Worm (Caenorhabditis elegans): Measurements from ENCODE around the gene acr-17.
A peak's percentile ranks its signal among the peaks of the same experiment; 100 is the strongest.
"Not testable (repeated sequence)": the region's sequence is repeated elsewhere in the genome, so short reads cannot be mapped to it uniquely, and the experiment has no call there.

The acr-17 gene

ce11 chrV:2608352-2608751 is at the start of gene acr-17:
Gene acr-17 (plus strand): TSS chrV:2608652.
- TF ChIP-seq tbx-2 (tag; optimal IDR thresholded peaks at IDR 0.05) (no peak), ceh-19 (GFP tag; optimal IDR thresholded peaks at IDR 0.05) (no peak), pag-3 (tag; optimal IDR thresholded peaks at IDR 0.05; ENCODE audit: borderline replicate concordance) (no peak)

DNA sequence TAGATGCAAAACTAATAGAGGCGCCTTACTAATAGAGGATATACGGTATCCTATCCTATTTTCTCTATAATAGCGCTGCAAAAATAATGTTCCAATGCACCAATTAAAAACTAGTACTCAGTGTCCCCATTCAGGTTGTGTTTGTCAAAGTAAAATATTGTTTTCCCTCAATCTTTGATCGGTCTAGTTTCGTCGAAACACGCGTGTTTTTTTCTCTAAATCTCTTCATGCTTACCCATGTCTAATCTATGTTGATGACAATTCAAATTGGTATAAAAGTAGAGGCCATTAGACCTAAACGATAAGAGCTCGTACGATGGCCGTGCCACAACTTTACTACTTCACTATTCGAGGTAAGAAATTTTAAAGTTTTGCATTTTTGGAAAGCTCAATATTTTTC is 47.1 kb upstream of the acr-17 start, which contains the start of gene gst-10:
Gene gst-10, plus strand, starts transcription at position 301 of the 400 bp plus-strand sequence.
- not testable (repeated sequence) for TF ChIP-seq pha-2, odd-2, ceh-30 (tag; optimal IDR thresholded peaks at IDR 0.05)

ce11 chrV:2565525-2565924 is 42.9 kb upstream of the acr-17 start, which contains the start of gene Y45G12C.1:
Gene Y45G12C.1 (plus strand): TSS chrV:2565683.
- peak; percentile 46 for TF ChIP-seq elt-2 (tag; optimal IDR thresholded peaks at IDR 0.05)
- TF ChIP-seq K09A11.1 (tag; optimal IDR thresholded peaks at IDR 0.05; ENCODE audit: insufficient read depth) = no peak
- no peak for TF ChIP-seq Y22D7AL.16 (tag; optimal IDR thresholded peaks at IDR 0.05)

DNA sequence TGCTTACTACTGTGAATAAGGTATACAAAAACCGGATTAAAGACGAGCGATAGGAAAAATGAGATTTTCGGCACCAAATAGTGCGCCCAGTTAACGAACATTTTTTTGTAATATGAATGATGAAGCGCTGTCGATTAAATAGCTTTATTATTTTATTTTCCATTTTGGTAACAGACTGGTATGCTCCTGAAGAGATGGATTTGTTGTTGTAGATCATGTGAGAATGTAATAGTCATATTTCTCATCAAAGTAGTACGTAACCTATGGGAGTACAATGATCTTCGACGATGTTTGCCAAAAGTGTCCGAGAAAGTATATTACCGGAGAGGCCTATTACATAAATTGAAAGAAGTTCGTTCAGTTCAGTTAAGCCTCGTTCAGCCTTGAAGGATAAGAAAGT is 37.8 kb upstream of the acr-17 start, which contains the start of gene srj-19:
Gene srj-19, minus strand, starts transcription at position 101 of the 400 bp plus-strand sequence.
- no peak for TF ChIP-seq mec-3 (tag; optimal IDR thresholded peaks at IDR 0.05; ENCODE audit: borderline replicate concordance)
- no peak for TF ChIP-seq T23F11.4 (GFP tag; optimal IDR thresholded peaks at IDR 0.05)
- no peak for TF ChIP-seq ahr-1 (tag; optimal IDR thresholded peaks at IDR 0.05)
- no peak for TF ChIP-seq syd-9 (tag; optimal IDR thresholded peaks at IDR 0.05)
- no peak for TF ChIP-seq nhr-11 (tag; optimal IDR thresholded peaks at IDR 0.05)
- no peak for TF ChIP-seq pqm-1 (tag; optimal IDR thresholded peaks at IDR 0.05)
- no peak for TF ChIP-seq sox-4 (tag; optimal IDR thresholded peaks at IDR 0.05)
- no peak for TF ChIP-seq Y22D7AL.16 (tag; optimal IDR thresholded peaks at IDR 0.05)

- TF ChIP-seq fkh-10 (GFP tag; optimal IDR thresholded peaks at IDR 0.05) (no peak), sox-4 (tag; optimal IDR thresholded peaks at IDR 0.05) (no peak), lim-6 (tag; optimal IDR thresholded peaks at IDR 0.05) (no peak), elt-2 (tag; optimal IDR thresholded peaks at IDR 0.05) (no peak), hlh-8 (tag; optimal IDR thresholded peaks at IDR 0.05) (no peak), nfya-1 (tag; optimal IDR thresholded peaks at IDR 0.05) (no peak), ceh-2 (tag; optimal IDR thresholded peaks at IDR 0.05) (no peak), unc-86 (tag; optimal IDR thresholded peaks at IDR 0.05) (no peak), dve-1 (tag; optimal IDR thresholded peaks at IDR 0.05) (no peak), gmeb-2 (tag; optimal IDR thresholded peaks at IDR 0.05) (no peak)
These were observed 35.3 kb upstream of the acr-17 start, which contains the start of gene srj-20 for ce11 chrV:2573108-2573507. Gene srj-20 (minus strand): TSS chrV:2573208.

DNA sequence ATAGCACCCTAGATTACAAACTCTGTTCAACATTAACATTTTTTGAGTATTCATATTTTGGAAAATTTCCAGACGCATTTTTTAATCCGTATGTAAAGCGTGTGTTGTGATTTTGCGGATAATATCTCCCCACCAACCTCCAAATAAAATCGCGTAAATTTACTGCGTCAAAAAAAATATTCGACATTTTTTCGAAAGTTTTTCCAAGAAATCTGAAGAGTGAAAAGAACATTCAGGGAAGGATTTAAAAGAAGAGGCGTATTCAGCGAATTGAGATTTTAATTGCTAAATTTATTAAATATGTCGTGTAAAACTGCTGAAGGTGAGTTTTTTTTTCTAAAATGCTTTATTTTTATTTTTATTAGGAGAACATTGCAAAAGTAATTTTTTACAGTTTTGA is 34.6 kb upstream of the acr-17 start, which contains the start of gene nhr-290:
Gene nhr-290, plus strand, starts transcription at position 301 of the 400 bp plus-strand sequence.
- no peak for TF ChIP-seq ceh-34 (tag; optimal IDR thresholded peaks at IDR 0.05)
- no peak for TF ChIP-seq ahr-1 (tag; optimal IDR thresholded peaks at IDR 0.05)
- no peak for TF ChIP-seq eyg-1 (tag; optimal IDR thresholded peaks at IDR 0.05)
- TF ChIP-seq unc-86 (tag; optimal IDR thresholded peaks at IDR 0.05) = no peak
- TF ChIP-seq ceh-24 (tag; optimal IDR thresholded peaks at IDR 0.05) = no peak
- no peak for TF ChIP-seq hlh-30 (tag; optimal IDR thresholded peaks at IDR 0.05; ENCODE audit: insufficient read depth)
- TF ChIP-seq syd-9 (tag; optimal IDR thresholded peaks at IDR 0.05) = no peak
- no peak for TF ChIP-seq C08G9.2 (tag; optimal IDR thresholded peaks at IDR 0.05)
- TF ChIP-seq fkh-10 (GFP tag; optimal IDR thresholded peaks at IDR 0.05) = no peak
- no peak for TF ChIP-seq nhr-232 (tag; optimal IDR thresholded peaks at IDR 0.05)
- TF ChIP-seq pqm-1 (tag; optimal IDR thresholded peaks at IDR 0.05) = no peak
- TF ChIP-seq T23F11.4 (GFP tag; optimal IDR thresholded peaks at IDR 0.05) = no peak
- no peak for TF ChIP-seq ztf-16 (tag; optimal IDR thresholded peaks at IDR 0.05)
- TF ChIP-seq pros-1 (tag; optimal IDR thresholded peaks at IDR 0.05) = no peak
- no peak for TF ChIP-seq ceh-9 (tag; optimal IDR thresholded peaks at IDR 0.05)
- no peak for TF ChIP-seq nfya-1 (tag; optimal IDR thresholded peaks at IDR 0.05)
- no peak for TF ChIP-seq ama-1 (optimal IDR thresholded peaks at IDR 0.05)
- no peak for TF ChIP-seq ceh-19 (GFP tag; optimal IDR thresholded peaks at IDR 0.05)

Measured in whole organism, late embryonic.